Worm (Caenorhabditis elegans) whole organism, young adult: Measurements from ENCODE around the gene R01H2.7.

ENCODE experiments used
- F52B5.7 ChIP-seq: sonication (generic microtip); optimal IDR thresholded peaks from 2 replicates; lab custom pipeline; 2016; ENCODE audit warnings: mild to moderate bottlenecking, missing genetic modification characterization, missing compliant biosample characterization
- F55B11.4 ChIP-seq: sonication (generic microtip); optimal IDR thresholded peaks from 2 replicates; lab custom pipeline; 2016; ENCODE audit warnings: missing compliant biosample characterization, missing genetic modification characterization, borderline replicate concordance; ENCODE audit not compliant: insufficient read depth
- F57C9.4 ChIP-seq: sonication (generic microtip); optimal IDR thresholded peaks from 2 replicates; lab custom pipeline; 2017; ENCODE audit warnings: mild to moderate bottlenecking, missing genetic modification characterization, missing compliant biosample characterization
- K11D2.4 ChIP-seq: fragments of 200-800 bp; sonication (Bioruptor generic); IDR thresholded peaks from 2 replicates; pipeline ENCODE4 v1.3.6; 2022; ENCODE audit warnings: missing genetic modification reagents, missing genetic modification characterization, missing compliant biosample characterization
- K12H6.12 ChIP-seq: fragments of 200-800 bp; sonication (Bioruptor generic); optimal IDR thresholded peaks from 2 replicates; lab custom pipeline; 2018; ENCODE audit warnings: mild to moderate bottlenecking, missing genetic modification characterization, missing compliant biosample characterization
- T07F8.4 ChIP-seq: sonication (generic microtip); optimal IDR thresholded peaks from 2 replicates; lab custom pipeline; 2016; ENCODE audit warnings: mild to moderate bottlenecking, missing genetic modification characterization, moderate library complexity, missing compliant biosample characterization
- Y53G8AR.9 ChIP-seq: fragments of 200-800 bp; sonication (Bioruptor generic); conservative IDR thresholded peaks from 2 replicates; pipeline ENCODE4 v1.3.6; 2022; ENCODE audit warnings: missing genetic modification reagents, missing genetic modification characterization, missing compliant biosample characterization
- Y79H2A.3 ChIP-seq: fragments of 200-800 bp; sonication (Bioruptor generic); conservative IDR thresholded peaks from 2 replicates; pipeline ENCODE4 v1.3.6; 2022; ENCODE audit warnings: missing genetic modification reagents, missing genetic modification characterization, missing compliant biosample characterization
- ama-1 ChIP-seq, 3 experiments: fragments of 150-350 bp in 1 of 3; sonication (generic microtip) in 2 of 3; optimal IDR thresholded peaks; 2 replicates each; lab custom pipeline; 2014 to 2018; ENCODE audit warnings: missing biosample characterization in 2 of 3, missing genetic modification characterization in 2 of 3, missing genetic modification reagents in 2 of 3
- athp-1 ChIP-seq: sonication (generic microtip); optimal IDR thresholded peaks from 2 replicates; lab custom pipeline; 2017; ENCODE audit warnings: mild to moderate bottlenecking, missing genetic modification characterization, missing compliant biosample characterization
- cebp-1 ChIP-seq, 2 experiments: fragments of 200-800 bp in 1 of 2; sonication (Bioruptor generic) in 1 of 2; sonication (generic microtip) in 1 of 2; IDR thresholded peaks in 1 of 2; optimal IDR thresholded peaks in 1 of 2; 2 replicates each; pipeline versions ENCODE4 v1.3.6 to Lab custom; 2017 to 2022; ENCODE audit warnings: missing compliant biosample characterization in 2 of 2, missing genetic modification characterization in 2 of 2, mild to moderate bottlenecking in 1 of 2, missing genetic modification reagents in 1 of 2, moderate library complexity in 1 of 2
- dpl-1 ChIP-seq: fragments of 150-350 bp; optimal IDR thresholded peaks from 2 replicates; lab custom pipeline; 2014; ENCODE audit warnings: missing biosample characterization, missing genetic modification reagents, missing genetic modification characterization
- fkh-3 ChIP-seq: sonication (generic microtip); optimal IDR thresholded peaks from 2 replicates; lab custom pipeline; 2016; ENCODE audit warnings: mild to moderate bottlenecking, missing genetic modification characterization, missing compliant biosample characterization
- hlh-12 ChIP-seq: sonication (generic microtip); optimal IDR thresholded peaks from 2 replicates; lab custom pipeline; 2016; ENCODE audit warnings: missing genetic modification characterization, missing compliant biosample characterization
- hmg-1.2 ChIP-seq: fragments of 200-800 bp; sonication (Bioruptor generic); IDR thresholded peaks from 2 replicates; pipeline ENCODE4 v1.3.6; 2022; ENCODE audit warnings: missing genetic modification reagents, missing genetic modification characterization, missing compliant biosample characterization
- hmg-20 ChIP-seq: fragments of 200-800 bp; sonication (Bioruptor generic); IDR thresholded peaks from 2 replicates; pipeline ENCODE4 v1.3.6; 2022; ENCODE audit warnings: missing genetic modification reagents, missing genetic modification characterization, missing compliant biosample characterization
- let-607 ChIP-seq, 2 experiments: fragments of 200-800 bp in 1 of 2; sonication (Bioruptor generic) in 1 of 2; sonication (generic microtip) in 1 of 2; optimal IDR thresholded peaks; 2 replicates each; lab custom pipeline; 2016 to 2018; ENCODE audit warnings: mild to moderate bottlenecking in 2 of 2, missing compliant biosample characterization in 2 of 2, missing genetic modification characterization in 2 of 2, moderate library complexity in 2 of 2, missing genotype in 1 of 2
- lin-26 ChIP-seq: fragments of 200-800 bp; sonication (Bioruptor generic); IDR thresholded peaks from 2 replicates; pipeline ENCODE4 v1.3.6; 2022; ENCODE audit warnings: missing genetic modification reagents, missing genetic modification characterization, missing compliant biosample characterization
- madf-6 ChIP-seq: fragments of 200-800 bp; sonication (Bioruptor generic); IDR thresholded peaks from 2 replicates; pipeline ENCODE4 v1.3.6; 2022; ENCODE audit warnings: missing genetic modification reagents, missing genetic modification characterization, missing compliant biosample characterization
- nfya-1 ChIP-seq: sonication (generic microtip); optimal IDR thresholded peaks from 2 replicates; lab custom pipeline; 2017; ENCODE audit warnings: antibody characterized with exemption, missing compliant biosample characterization, missing genetic modification characterization, borderline replicate concordance; ENCODE audit not compliant: insufficient read depth
- nfyb-1 ChIP-seq: fragments of 200-800 bp; sonication (Bioruptor generic); IDR thresholded peaks from 2 replicates; pipeline ENCODE4 v1.3.6; 2022; ENCODE audit warnings: missing genetic modification reagents, missing genetic modification characterization, missing compliant biosample characterization
- nhr-80 ChIP-seq: sonication (generic microtip); optimal IDR thresholded peaks from 2 replicates; lab custom pipeline; 2016; ENCODE audit warnings: missing genetic modification characterization, missing compliant biosample characterization
- nhr-90 ChIP-seq: sonication (generic microtip); optimal IDR thresholded peaks from 2 replicates; lab custom pipeline; 2016; ENCODE audit warnings: missing genotype, mild to moderate bottlenecking, missing genetic modification characterization, missing compliant biosample characterization
- pbrm-1 ChIP-seq: fragments of 200-800 bp; sonication (Bioruptor generic); IDR thresholded peaks from 2 replicates; pipeline ENCODE4 v1.3.6; 2022; ENCODE audit warnings: missing genetic modification reagents, missing genetic modification characterization, missing compliant biosample characterization
- pha-4 ChIP-seq: fragments of 150-350 bp; sonication (generic microtip); optimal IDR thresholded peaks from 2 replicates; lab custom pipeline; 2014; ENCODE audit warnings: missing biosample characterization, missing genetic modification reagents, missing genetic modification characterization
- sea-2 ChIP-seq: fragments of 200-800 bp; sonication (Bioruptor generic); IDR thresholded peaks from 2 replicates; pipeline ENCODE4 v1.3.6; 2022; ENCODE audit warnings: missing genetic modification characterization, missing compliant biosample characterization
- snpc-3.4 ChIP-seq: sonication (generic microtip); optimal IDR thresholded peaks from 2 replicates; lab custom pipeline; 2017; ENCODE audit warnings: missing genetic modification characterization, mild to moderate bottlenecking, missing compliant biosample characterization, antibody characterized with exemption, moderate library complexity, missing genotype, missing genetic modification reagents
- somi-1 ChIP-seq: fragments of 200-800 bp; sonication (Bioruptor generic); optimal IDR thresholded peaks from 2 replicates; lab custom pipeline; 2018; ENCODE audit warnings: mild to moderate bottlenecking, missing genetic modification characterization, missing compliant biosample characterization
- sptf-2 ChIP-seq: fragments of 200-800 bp; sonication (Bioruptor generic); optimal IDR thresholded peaks from 2 replicates; lab custom pipeline; 2018; ENCODE audit warnings: mild to moderate bottlenecking, missing genetic modification characterization, missing compliant biosample characterization
- tbp1 ChIP-seq: fragments of 200-800 bp; sonication (Bioruptor generic); optimal IDR thresholded peaks from 2 replicates; lab custom pipeline; 2018; ENCODE audit warnings: mild to moderate bottlenecking, missing genetic modification characterization, missing compliant biosample characterization
- tbx-9 ChIP-seq: sonication (generic microtip); optimal IDR thresholded peaks from 2 replicates; lab custom pipeline; 2016; ENCODE audit warnings: borderline replicate concordance, missing genetic modification characterization, inconsistent platforms, missing compliant biosample characterization
- tlf-1 ChIP-seq: fragments of 200-800 bp; sonication (Bioruptor generic); optimal IDR thresholded peaks from 2 replicates; lab custom pipeline; 2018; ENCODE audit warnings: mild to moderate bottlenecking, missing genetic modification characterization, missing compliant biosample characterization
- ztf-28 ChIP-seq: fragments of 200-800 bp; sonication (Bioruptor generic); IDR thresholded peaks from 2 replicates; pipeline ENCODE4 v1.3.6; 2022; ENCODE audit warnings: missing genetic modification reagents, missing genetic modification characterization, missing compliant biosample characterization

R01H2.7 gene

ce11 chrIII:6993179-6993578, 52.4 kb downstream of the R01H2.7 start:
- TF ChIP-seq somi-1 (GFP tag; lab: Kevin White, UChicago) (no peak), hmg-20 (GFP tag; lab: Robert Waterston, UW) (no peak), F52B5.7 (tag; lab: Kevin White, UChicago) (no peak), K12H6.12 (tag; lab: Kevin White, UChicago) (no peak), tbx-9 (no peak), nhr-90 (tag; lab: Kevin White, UChicago) (no peak), T07F8.4 (no peak), sptf-2 (GFP tag; lab: Kevin White, UChicago) (no peak), tlf-1 (no peak), nhr-80 (no peak), F57C9.4 (tag; lab: Kevin White, UChicago) (no peak), pbrm-1 (no peak), cebp-1 (GFP tag; IDR thresholded peaks at IDR 0.05; lab: Robert Waterston, UW) (no peak), cebp-1 (tag; optimal IDR thresholded peaks at IDR 0.05; lab: Kevin White, UChicago) (no peak), F55B11.4 (tag; lab: Kevin White, UChicago) (no peak), fkh-3 (no peak), dpl-1 (GFP tag; lab: Kevin White, UChicago) (no peak), Y79H2A.3 (GFP tag; lab: Robert Waterston, UW) (no peak), ztf-28 (GFP tag; lab: Robert Waterston, UW) (no peak), ama-1 (optimal IDR thresholded peaks at IDR 0.05; lab: Kevin White, UChicago) (no peak), ama-1 (GFP tag; optimal IDR thresholded peaks at IDR 0.05; lab: Kevin White, UChicago) (no peak), hlh-12 (no peak)

- TF ChIP-seq tbp1 (GFP tag; lab: Kevin White, UChicago): no peak
- TF ChIP-seq athp-1 (tag; lab: Kevin White, UChicago): no peak
- no peak for TF ChIP-seq ztf-28 (GFP tag; lab: Robert Waterston, UW)
- no peak for TF ChIP-seq snpc-3.4
- no peak for TF ChIP-seq hmg-20 (GFP tag; lab: Robert Waterston, UW)
- 0 out of 2 replicates have a peak, but pooled peaks have one; percentile 41 for TF ChIP-seq lin-26
- TF ChIP-seq cebp-1 (GFP tag; IDR thresholded peaks at IDR 0.05; lab: Robert Waterston, UW): no peak
- TF ChIP-seq cebp-1 (tag; optimal IDR thresholded peaks at IDR 0.05; lab: Kevin White, UChicago): peak; percentile 52
- no peak for TF ChIP-seq sea-2 (GFP tag; lab: Robert Waterston, UW)
- TF ChIP-seq madf-6 (GFP tag; lab: Robert Waterston, UW): no peak
- TF ChIP-seq nhr-80: peak; percentile 27
Observed at ce11 chrIII:6992496-6992895, 53.0 kb downstream of the R01H2.7 start.

ce11 chrIII:6991465-6991864, 54.1 kb downstream of the R01H2.7 start:
- TF ChIP-seq nfya-1 (tag; lab: Kevin White, UChicago) (no peak), let-607 (tag; optimal IDR thresholded peaks at IDR 0.05; lab: Kevin White, UChicago) (peak in 1 of 2 experiments; percentile 20), Y53G8AR.9 (0 out of 2 replicates have a peak, but pooled peaks have one; percentile 31), tbp1 (GFP tag; lab: Kevin White, UChicago) (no peak), pha-4 (peak; percentile 12), nhr-80 (peak; percentile 71), cebp-1 (GFP tag; IDR thresholded peaks at IDR 0.05; lab: Robert Waterston, UW) (no peak), cebp-1 (tag; optimal IDR thresholded peaks at IDR 0.05; lab: Kevin White, UChicago) (peak; percentile 36)

- TF ChIP-seq hmg-1.2 (GFP tag; lab: Robert Waterston, UW) (peak; percentile 69), nfyb-1 (GFP tag; lab: Robert Waterston, UW) (0 out of 2 replicates have a peak, but pooled peaks have one; percentile 28), K11D2.4 (GFP tag; lab: Robert Waterston, UW) (no peak)
- TF ChIP-seq, all 124 proteins: peak for 2
Observed at ce11 chrIII:6989900-6990299, 55.6 kb downstream of the R01H2.7 start, which contains the start of gene prk-1. Gene prk-1 (plus strand): TSS chrIII:6990168.
